Fruit fly (Drosophila melanogaster): ENCODE data around the gene Dph1.

Dph1 gene

DNA sequence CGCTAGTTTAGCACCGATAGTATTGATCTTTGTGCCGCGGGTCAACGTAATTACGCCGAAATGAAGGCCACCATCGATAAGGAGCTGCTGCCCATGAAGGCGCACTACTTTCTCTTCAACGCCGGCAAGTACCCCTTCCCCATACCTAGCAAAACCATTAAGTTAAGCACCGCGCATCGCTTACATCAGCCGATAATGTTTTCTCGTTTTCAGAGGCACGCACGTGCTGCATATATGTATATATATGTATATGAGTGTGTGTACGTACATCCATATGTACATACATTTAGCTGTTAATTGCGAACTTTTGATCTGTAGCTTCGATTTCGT, 12.3 kb downstream of the Dph1 start:
- TF ChIP-seq sage (GFP tag; optimal IDR thresholded peaks at IDR 0.05) (no peak), dmrt93B (GFP tag; optimal IDR thresholded peaks at IDR 0.05) (no peak), br (GFP tag; optimal IDR thresholded peaks at IDR 0.05) (no peak), dsf (GFP tag; optimal IDR thresholded peaks at IDR 0.05; ENCODE audit: borderline replicate concordance) (no peak)

dm6 chr3L:11683819-11684521, 12.8 kb downstream of the Dph1 start, which contains the start of gene Sugb:
Gene Sugb, plus strand, starts transcription at chr3L:11683980.
- TF ChIP-seq foxo (GFP tag; optimal IDR thresholded peaks at IDR 0.05) (peak; percentile 69 to 81), N (GFP tag; optimal IDR thresholded peaks at IDR 0.05) (no peak), Abd-B (GFP tag; optimal IDR thresholded peaks at IDR 0.05) (no peak), CG9705 (GFP tag; optimal IDR thresholded peaks at IDR 0.05) (peak; percentile 3), lola (GFP tag; optimal IDR thresholded peaks at IDR 0.05) (no peak), Vsx2 (GFP tag; optimal IDR thresholded peaks at IDR 0.05; ENCODE audit: partially characterized antibody) (no peak), rgr (GFP tag; optimal IDR thresholded peaks at IDR 0.05) (peak; percentile 76), Dfd (GFP tag; optimal IDR thresholded peaks at IDR 0.05) (no peak), dsf (GFP tag; optimal IDR thresholded peaks at IDR 0.05; ENCODE audit: borderline replicate concordance) (peak; percentile 40), HLH106 (tag; optimal IDR thresholded peaks at IDR 0.05) (peak; percentile 56), dmrt93B (GFP tag; optimal IDR thresholded peaks at IDR 0.05) (no peak), h (GFP tag; optimal IDR thresholded peaks at IDR 0.05) (peak; percentile 79), br (GFP tag; optimal IDR thresholded peaks at IDR 0.05) (peak; percentile 75), tai (GFP tag; optimal IDR thresholded peaks at IDR 0.05) (no peak), jim (GFP tag; optimal IDR thresholded peaks at IDR 0.05) (no peak), Rel (GFP tag; optimal IDR thresholded peaks at IDR 0.05) (no peak), Rel (tag; optimal IDR thresholded peaks at IDR 0.05) (peak; percentile 62), Sp1 (GFP tag; optimal IDR thresholded peaks at IDR 0.05) (peak; percentile 77), Hnf4 (GFP tag; optimal IDR thresholded peaks at IDR 0.05) (no peak), sv (GFP tag; optimal IDR thresholded peaks at IDR 0.05) (peak; percentile 74), brk (GFP tag; optimal IDR thresholded peaks at IDR 0.05) (peak; percentile 70), Dif (GFP tag; optimal IDR thresholded peaks at IDR 0.05; ENCODE audit: partially characterized antibody) (no peak), fru (GFP tag; optimal IDR thresholded peaks at IDR 0.05) (peak; percentile 71), ey (GFP tag; optimal IDR thresholded peaks at IDR 0.05) (peak; percentile 64), Mio (GFP tag; optimal IDR thresholded peaks at IDR 0.05) (no peak), Myc (optimal IDR thresholded peaks at IDR 0.05) (no peak), Hr78 (GFP tag; optimal IDR thresholded peaks at IDR 0.05) (no peak), psq (GFP tag; optimal IDR thresholded peaks at IDR 0.05) (peak; percentile 45), OdsH (GFP tag; optimal IDR thresholded peaks at IDR 0.05) (peak; percentile 77), Hr83 (GFP tag; optimal IDR thresholded peaks at IDR 0.05; ENCODE audit: poor library complexity, severe bottlenecking) (peak; percentile 19), usp (GFP tag; optimal IDR thresholded peaks at IDR 0.05) (no peak), woc (GFP tag; optimal IDR thresholded peaks at IDR 0.05) (peak; percentile 67), Jra (GFP tag; optimal IDR thresholded peaks at IDR 0.05) (peak; percentile 62), sage (GFP tag; optimal IDR thresholded peaks at IDR 0.05) (peak; percentile 76), CrebA (GFP tag; optimal IDR thresholded peaks at IDR 0.05; ENCODE audit: borderline replicate concordance) (no peak), dl (GFP tag; optimal IDR thresholded peaks at IDR 0.05; ENCODE audit: insufficient read depth in 1 of 2, partially characterized antibody in 2 of 2) (no peak), pan (optimal IDR thresholded peaks at IDR 0.05) (no peak), CG32264 (GFP tag; optimal IDR thresholded peaks at IDR 0.05) (peak; percentile 69), GATAd (GFP tag; optimal IDR thresholded peaks at IDR 0.05) (peak; percentile 32)

DNA sequence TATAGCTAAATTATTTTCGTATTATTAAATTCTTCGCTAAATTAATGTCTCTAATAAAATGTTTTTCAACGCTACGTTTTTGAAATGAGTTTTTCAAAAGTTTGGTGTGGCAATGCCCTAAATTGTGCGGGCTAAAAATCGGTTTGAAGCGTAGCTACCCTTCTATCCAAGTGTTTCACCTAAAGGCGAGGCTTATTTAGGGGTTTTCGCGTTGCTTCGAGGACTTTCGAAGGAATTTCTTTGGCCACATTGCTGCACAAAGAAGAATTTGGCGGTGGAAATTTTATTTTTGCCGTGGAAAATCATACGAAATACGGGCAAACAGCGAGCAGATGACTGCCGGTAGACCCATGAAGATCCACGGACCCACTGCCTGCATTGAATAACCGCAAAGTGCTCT, 15.0 kb downstream of the Dph1 start, which contains the start of gene TfIIEalpha:
Gene TfIIEalpha (plus strand): TSS at position 245 of the 400 bp plus-strand sequence.
- TF ChIP-seq Mio (GFP tag; optimal IDR thresholded peaks at IDR 0.05) (no peak), Hr78 (GFP tag; optimal IDR thresholded peaks at IDR 0.05) (no peak), CrebA (GFP tag; optimal IDR thresholded peaks at IDR 0.05; ENCODE audit: borderline replicate concordance) (no peak), Dfd (GFP tag; optimal IDR thresholded peaks at IDR 0.05) (no peak), Jra (GFP tag; optimal IDR thresholded peaks at IDR 0.05) (no peak), CG9705 (GFP tag; optimal IDR thresholded peaks at IDR 0.05) (no peak), Rel (GFP tag; optimal IDR thresholded peaks at IDR 0.05) (no peak), Rel (tag; optimal IDR thresholded peaks at IDR 0.05) (peak; percentile 45), jim (GFP tag; optimal IDR thresholded peaks at IDR 0.05) (no peak), sv (GFP tag; optimal IDR thresholded peaks at IDR 0.05) (no peak), HLH106 (tag; optimal IDR thresholded peaks at IDR 0.05) (no peak), rgr (GFP tag; optimal IDR thresholded peaks at IDR 0.05) (peak; percentile 7), Dif (GFP tag; optimal IDR thresholded peaks at IDR 0.05; ENCODE audit: partially characterized antibody) (no peak), Hnf4 (GFP tag; optimal IDR thresholded peaks at IDR 0.05) (no peak), N (GFP tag; optimal IDR thresholded peaks at IDR 0.05) (no peak), h (GFP tag; optimal IDR thresholded peaks at IDR 0.05) (no peak), dmrt93B (GFP tag; optimal IDR thresholded peaks at IDR 0.05) (no peak), CG32264 (GFP tag; optimal IDR thresholded peaks at IDR 0.05) (no peak), ey (GFP tag; optimal IDR thresholded peaks at IDR 0.05) (no peak), dsf (GFP tag; optimal IDR thresholded peaks at IDR 0.05; ENCODE audit: borderline replicate concordance) (no peak), Abd-B (GFP tag; optimal IDR thresholded peaks at IDR 0.05) (no peak), dl (GFP tag; optimal IDR thresholded peaks at IDR 0.05; ENCODE audit: insufficient read depth in 1 of 2, partially characterized antibody in 2 of 2) (no peak), pan (optimal IDR thresholded peaks at IDR 0.05) (no peak), foxo (GFP tag; optimal IDR thresholded peaks at IDR 0.05) (no peak), Myc (optimal IDR thresholded peaks at IDR 0.05) (peak; percentile 4), psq (GFP tag; optimal IDR thresholded peaks at IDR 0.05) (no peak), sage (GFP tag; optimal IDR thresholded peaks at IDR 0.05) (no peak), tai (GFP tag; optimal IDR thresholded peaks at IDR 0.05) (no peak), Vsx2 (GFP tag; optimal IDR thresholded peaks at IDR 0.05; ENCODE audit: partially characterized antibody) (peak; percentile 56)

Data from whole organism, wandering third instar larva.